Fruit fly (Drosophila melanogaster) whole organism, embryonic: ENCODE data around the gene Mon1.

Experiments used
- Atf-2 ChIP-seq: fragments of 200-800 bp; sonication (Bioruptor generic); optimal IDR thresholded peaks from 2 replicates; lab custom pipeline; 2016; ENCODE audit warnings: missing biosample characterization, missing genetic modification characterization
- Atf3 ChIP-seq: fragments of 200-800 bp; sonication (Bioruptor generic); optimal IDR thresholded peaks from 3 replicates; lab custom pipeline; 2016; ENCODE audit warnings: missing biosample characterization, missing genetic modification characterization
- Bgb ChIP-seq: fragments of 200-800 bp; sonication (Bioruptor generic); IDR thresholded peaks from 2 replicates; pipeline ENCODE4 v1.3.6; 2022; ENCODE audit warnings: missing biosample characterization, missing genetic modification characterization; ENCODE audit not compliant: partially characterized antibody
- CG10366 ChIP-seq: fragments of 200-800 bp; sonication (Bioruptor generic); IDR thresholded peaks from 2 replicates; pipeline ENCODE4 v1.3.6; 2022; ENCODE audit warnings: missing biosample characterization, missing genetic modification characterization
- CG11085 ChIP-seq: fragments of 200-800 bp; sonication (Bioruptor generic); IDR thresholded peaks from 2 replicates; pipeline ENCODE4 v1.3.6; 2022; ENCODE audit warnings: missing biosample characterization, missing genetic modification characterization
- CG11695 ChIP-seq: fragments of 200-800 bp; sonication (Bioruptor generic); IDR thresholded peaks from 3 replicates; pipeline ENCODE4 v1.3.6; 2022; ENCODE audit warnings: missing biosample characterization, missing genetic modification characterization
- CG13894 ChIP-seq: fragments of 200-800 bp; sonication (Bioruptor generic); optimal IDR thresholded peaks from 3 replicates; lab custom pipeline; 2018; ENCODE audit warnings: missing biosample characterization, mild to moderate bottlenecking, missing genetic modification characterization, moderate library complexity
- CG15073 ChIP-seq: fragments of 200-800 bp; sonication (Bioruptor generic); optimal IDR thresholded peaks from 2 replicates; lab custom pipeline; 2016; ENCODE audit warnings: missing biosample characterization, missing genetic modification characterization
- CG17829 ChIP-seq: fragments of 200-800 bp; optimal IDR thresholded peaks from 2 replicates; lab custom pipeline; 2019; ENCODE audit warnings: missing biosample characterization, mild to moderate bottlenecking, missing genetic modification characterization, moderate library complexity
- CG17912 ChIP-seq: fragments of 200-800 bp; sonication (Bioruptor generic); optimal IDR thresholded peaks from 2 replicates; lab custom pipeline; 2018; ENCODE audit warnings: missing biosample characterization, mild to moderate bottlenecking, missing genetic modification characterization
- CG2202 ChIP-seq: fragments of 200-800 bp; sonication (Bioruptor generic); optimal IDR thresholded peaks from 2 replicates; lab custom pipeline; 2018; ENCODE audit warnings: missing biosample characterization, mild to moderate bottlenecking, missing genetic modification characterization
- CG2678 ChIP-seq: fragments of 200-800 bp; sonication (Bioruptor generic); optimal IDR thresholded peaks from 3 replicates; lab custom pipeline; 2019; ENCODE audit warnings: missing biosample characterization, mild to moderate bottlenecking, missing genetic modification characterization, moderate library complexity
- CG2875 ChIP-seq: fragments of 200-800 bp; sonication (Bioruptor generic); optimal IDR thresholded peaks from 2 replicates; lab custom pipeline; 2017; ENCODE audit warnings: missing biosample characterization, mild to moderate bottlenecking, missing genetic modification characterization, missing genetic modification reagents
- CG3847 ChIP-seq: fragments of 200-800 bp; sonication (Bioruptor generic); IDR thresholded peaks from 2 replicates; pipeline ENCODE4 v1.3.6; 2022; ENCODE audit warnings: missing biosample characterization, missing genetic modification characterization
- CG4424 ChIP-seq: fragments of 200-800 bp; sonication (Bioruptor generic); optimal IDR thresholded peaks from 3 replicates; lab custom pipeline; 2016; ENCODE audit warnings: missing biosample characterization, missing genetic modification characterization
- CG6813 ChIP-seq: fragments of 200-800 bp; sonication (Bioruptor generic); optimal IDR thresholded peaks from 2 replicates; lab custom pipeline; 2017; ENCODE audit warnings: missing biosample characterization, missing genetic modification characterization, mild to moderate bottlenecking, moderate library complexity, missing genetic modification reagents
- CG8359 ChIP-seq: fragments of 200-800 bp; sonication (Bioruptor generic); optimal IDR thresholded peaks from 2 replicates; lab custom pipeline; 2017; ENCODE audit warnings: missing biosample characterization, mild to moderate bottlenecking, missing genetic modification characterization, borderline replicate concordance
- CG9797 ChIP-seq: fragments of 200-800 bp; sonication (Bioruptor generic); optimal IDR thresholded peaks from 3 replicates; lab custom pipeline; 2018; ENCODE audit warnings: missing biosample characterization, mild to moderate bottlenecking, missing genetic modification characterization
- CrebB ChIP-seq: fragments of 200-800 bp; sonication (Bioruptor generic); optimal IDR thresholded peaks from 3 replicates; lab custom pipeline; 2018; ENCODE audit warnings: missing biosample characterization, mild to moderate bottlenecking, missing genetic modification characterization
- D19A ChIP-seq: fragments of 200-800 bp; optimal IDR thresholded peaks from 3 replicates; lab custom pipeline; 2019; ENCODE audit warnings: missing biosample characterization, mild to moderate bottlenecking, missing genetic modification characterization, moderate library complexity
- Ets65A ChIP-seq: fragments of 200-800 bp; sonication (Bioruptor generic); peaks from one replicate; lab custom pipeline; 2016; ENCODE audit warnings: missing biosample characterization, missing genetic modification characterization
- Fer1 ChIP-seq: fragments of 200-800 bp; sonication (Bioruptor generic); optimal IDR thresholded peaks from 2 replicates; lab custom pipeline; 2017; ENCODE audit warnings: missing biosample characterization, mild to moderate bottlenecking, missing genetic modification characterization
- HLH4C ChIP-seq: fragments of 200-800 bp; sonication (Bioruptor generic); IDR thresholded peaks from 3 replicates; pipeline ENCODE4 v1.3.6; 2022; ENCODE audit warnings: missing biosample characterization, missing genetic modification characterization; ENCODE audit not compliant: partially characterized antibody
- Hr51 ChIP-seq, 2 experiments: fragments of 200-800 bp; sonication (Bioruptor generic); optimal IDR thresholded peaks; 2 replicates in 1 of 2; 3 replicates in 1 of 2; lab custom pipeline; 2016 to 2018; ENCODE audit warnings: missing biosample characterization in 2 of 2, missing genetic modification characterization in 2 of 2, mild to moderate bottlenecking in 1 of 2, moderate library complexity in 1 of 2
- Med ChIP-seq: fragments of 200-800 bp; sonication (Bioruptor generic); peaks from one replicate; lab custom pipeline; 2016; ENCODE audit warnings: missing biosample characterization, missing genetic modification characterization, mild to moderate bottlenecking, inconsistent platforms, moderate library complexity
- Sin3A ChIP-seq: fragments of >200 bp; optimal IDR thresholded peaks from 2 replicates; lab custom pipeline; 2018
- Stat92E ChIP-seq, 3 experiments: fragments of >200 bp in 2 of 3; fragments of 200-800 bp in 1 of 3; sonication (Bioruptor generic) in 1 of 3; optimal IDR thresholded peaks; 2 replicates each; lab custom pipeline; 2017 to 2019; ENCODE audit warnings: missing biosample characterization in 3 of 3, missing genetic modification characterization in 3 of 3, mild to moderate bottlenecking in 1 of 3, moderate library complexity in 1 of 3
- bigmax ChIP-seq: fragments of 200-800 bp; sonication (Bioruptor generic); optimal IDR thresholded peaks from 2 replicates; lab custom pipeline; 2018; ENCODE audit warnings: missing biosample characterization, mild to moderate bottlenecking, missing genetic modification characterization
- bsh ChIP-seq, 2 experiments: fragments of 200-800 bp; sonication (Bioruptor generic); optimal IDR thresholded peaks; 2 replicates each; lab custom pipeline; 2017 to 2018; ENCODE audit warnings: mild to moderate bottlenecking in 2 of 2, missing biosample characterization in 2 of 2, missing genetic modification characterization in 2 of 2, moderate library complexity in 1 of 2
- cg ChIP-seq: fragments of 200-800 bp; sonication (Bioruptor generic); optimal IDR thresholded peaks from 3 replicates; lab custom pipeline; 2019; ENCODE audit warnings: missing biosample characterization, mild to moderate bottlenecking, missing genetic modification characterization, moderate library complexity
- crp ChIP-seq, 2 experiments: fragments of 200-800 bp; sonication (Bioruptor generic); optimal IDR thresholded peaks; 2 replicates in 1 of 2; 3 replicates in 1 of 2; lab custom pipeline; 2017; ENCODE audit warnings: missing biosample characterization in 2 of 2, missing genetic modification characterization in 2 of 2, mild to moderate bottlenecking in 1 of 2, moderate library complexity in 1 of 2
- cwo ChIP-seq: fragments of 200-800 bp; sonication (Bioruptor generic); optimal IDR thresholded peaks from 3 replicates; lab custom pipeline; 2017; ENCODE audit warnings: missing biosample characterization, missing genetic modification characterization, mild to moderate bottlenecking, moderate library complexity, missing genetic modification reagents
- dpn ChIP-seq, 2 experiments: fragments of 200-800 bp; sonication (Bioruptor generic); optimal IDR thresholded peaks; 3 replicates each; lab custom pipeline; 2016; ENCODE audit warnings: missing biosample characterization in 2 of 2, missing genetic modification characterization in 2 of 2
- ems ChIP-seq: fragments of 200-800 bp; sonication (Bioruptor generic); optimal IDR thresholded peaks from 3 replicates; lab custom pipeline; 2016; ENCODE audit warnings: missing biosample characterization, missing genetic modification characterization
- en ChIP-seq: fragments of 200-800 bp; sonication (Bioruptor generic); optimal IDR thresholded peaks from 2 replicates; lab custom pipeline; 2016; ENCODE audit warnings: missing biosample characterization, missing genetic modification characterization
- esg ChIP-seq: fragments of 200-800 bp; sonication (Bioruptor generic); conservative IDR thresholded peaks from 2 replicates; pipeline ENCODE4 v1.3.6; 2022; ENCODE audit warnings: missing biosample characterization, missing genetic modification characterization
- fd3F ChIP-seq: fragments of 200-800 bp; sonication (Bioruptor generic); optimal IDR thresholded peaks from 2 replicates; lab custom pipeline; 2018; ENCODE audit warnings: missing biosample characterization, mild to moderate bottlenecking, missing genetic modification characterization, moderate library complexity
- gce ChIP-seq: fragments of 200-800 bp; sonication (Bioruptor generic); IDR thresholded peaks from 3 replicates; pipeline ENCODE4 v1.3.6; 2022; ENCODE audit warnings: missing biosample characterization, missing genetic modification characterization
- gem ChIP-seq: fragments of 200-800 bp; sonication (Bioruptor generic); optimal IDR thresholded peaks from 2 replicates; lab custom pipeline; 2019; ENCODE audit warnings: missing biosample characterization, mild to moderate bottlenecking, missing genetic modification characterization, moderate library complexity
- hb ChIP-seq: fragments of 200-800 bp; sonication (Bioruptor generic); IDR thresholded peaks from 3 replicates; pipeline ENCODE4 v1.3.6; 2022; ENCODE audit warnings: missing biosample characterization, missing genetic modification characterization; ENCODE audit not compliant: partially characterized antibody
- ind ChIP-seq: fragments of 200-800 bp; sonication (Bioruptor generic); optimal IDR thresholded peaks from 3 replicates; lab custom pipeline; 2016; ENCODE audit warnings: missing biosample characterization, missing genetic modification characterization
- lbe ChIP-seq: fragments of 200-800 bp; sonication (Bioruptor generic); optimal IDR thresholded peaks from 2 replicates; lab custom pipeline; 2016; ENCODE audit warnings: missing biosample characterization, mild to moderate bottlenecking, missing genetic modification characterization
- nerfin-2 ChIP-seq: fragments of 200-800 bp; sonication (Bioruptor generic); IDR thresholded peaks from 2 replicates; pipeline ENCODE4 v1.3.6; 2022; ENCODE audit warnings: missing biosample characterization, missing genetic modification characterization; ENCODE audit not compliant: partially characterized antibody
- pfk ChIP-seq: fragments of 200-800 bp; sonication (Bioruptor generic); optimal IDR thresholded peaks from 2 replicates; lab custom pipeline; 2018; ENCODE audit warnings: missing biosample characterization, mild to moderate bottlenecking, missing genetic modification characterization, moderate library complexity
- phol ChIP-seq: fragments of 200-800 bp; sonication (Bioruptor generic); optimal IDR thresholded peaks from 3 replicates; lab custom pipeline; 2018; ENCODE audit warnings: missing biosample characterization, mild to moderate bottlenecking, missing genetic modification characterization, moderate library complexity
- sens ChIP-seq: fragments of 200-800 bp; sonication (Bioruptor generic); peaks from one replicate; lab custom pipeline; 2016; ENCODE audit warnings: missing biosample characterization, missing genetic modification characterization
- sisA ChIP-seq: fragments of 200-800 bp; sonication (Bioruptor generic); IDR thresholded peaks from 2 replicates; pipeline ENCODE4 v1.3.6; 2022; ENCODE audit warnings: missing biosample characterization, missing genetic modification characterization
- sug ChIP-seq: fragments of 200-800 bp; optimal IDR thresholded peaks from 2 replicates; lab custom pipeline; 2019; ENCODE audit warnings: missing biosample characterization, mild to moderate bottlenecking, missing genetic modification characterization, moderate library complexity
- tin ChIP-seq: fragments of 200-800 bp; sonication (Bioruptor generic); optimal IDR thresholded peaks from 3 replicates; lab custom pipeline; 2016; ENCODE audit warnings: missing biosample characterization, missing genetic modification characterization
- wdn ChIP-seq: fragments of 200-800 bp; sonication (Bioruptor generic); IDR thresholded peaks from 2 replicates; pipeline ENCODE4 v1.3.6; 2022; ENCODE audit warnings: missing biosample characterization, missing genetic modification characterization
- z ChIP-seq: fragments of 200-800 bp; sonication (Bioruptor generic); IDR thresholded peaks from 3 replicates; pipeline ENCODE4 v1.3.6; 2022; ENCODE audit warnings: missing biosample characterization, missing genetic modification characterization

Mon1 gene

DNA sequence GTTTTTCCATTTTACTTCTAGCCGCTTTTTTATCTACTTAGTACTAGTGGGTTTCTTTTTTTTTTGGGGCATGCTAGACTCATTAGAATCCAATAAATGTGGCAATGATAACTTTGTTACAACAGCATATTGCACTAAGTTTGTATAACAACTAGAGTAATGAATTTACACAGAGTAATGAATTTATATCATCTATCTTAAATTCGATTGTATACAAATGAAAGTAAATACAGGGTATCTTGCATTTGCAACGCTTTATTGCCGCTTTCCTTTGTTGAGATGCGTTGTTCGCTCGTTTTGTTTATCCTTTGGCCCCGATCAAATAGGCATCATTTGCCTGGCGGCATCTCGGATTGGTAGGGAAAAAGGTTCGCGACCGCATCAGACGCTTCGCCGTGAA lies 4.4 kb downstream of the Mon1 start (continued):
- peak in 1 of 2 experiments; percentile 5 for TF ChIP-seq bsh (GFP tag; optimal IDR thresholded peaks at IDR 0.05; lab: Kevin White, UChicago)
- no peak for TF ChIP-seq ind (GFP tag; lab: Kevin White, UChicago)
- no peak for TF ChIP-seq CG17829
- TF ChIP-seq phol = peak; percentile 13
- peak; percentile 33 for TF ChIP-seq gem (tag; lab: Kevin White, UChicago)
- TF ChIP-seq CG13894 (tag; lab: Kevin White, UChicago) = no peak
- TF ChIP-seq CG17912 (GFP tag; lab: Kevin White, UChicago) = no peak
- TF ChIP-seq Hr51 (GFP tag; optimal IDR thresholded peaks at IDR 0.05; lab: Kevin White, UChicago) = peak in 1 of 2 experiments; percentile 23
- no peak for TF ChIP-seq z (GFP tag; lab: Robert Waterston, UW)
- no peak for TF ChIP-seq hb
- no peak for TF ChIP-seq CG2202 (tag; lab: Kevin White, UChicago)
- TF ChIP-seq en (GFP tag; lab: Kevin White, UChicago) = no peak
- TF ChIP-seq esg (GFP tag; lab: Robert Waterston, UW) = no peak
- peak; percentile 45 for TF ChIP-seq Med (GFP tag; lab: Kevin White, UChicago)
- no peak for TF ChIP-seq tin
- peak; percentile 31 for TF ChIP-seq CG2678
- no peak for TF ChIP-seq dpn (GFP tag; optimal IDR thresholded peaks at IDR 0.05; lab: Kevin White, UChicago)
- no peak for TF ChIP-seq Atf-2 (GFP tag; lab: Kevin White, UChicago)
- no peak for TF ChIP-seq CG11695
- TF ChIP-seq CG6813 (GFP tag; lab: Kevin White, UChicago) = no peak
- no peak for TF ChIP-seq bigmax (GFP tag; lab: Kevin White, UChicago)
- no peak for TF ChIP-seq cwo (GFP tag; lab: Kevin White, UChicago)
- TF ChIP-seq CG10366 = no peak
- no peak for TF ChIP-seq Stat92E (GFP tag; optimal IDR thresholded peaks at IDR 0.05; lab: Kevin White, UChicago)
- no peak for TF ChIP-seq Ets65A (GFP tag; lab: Kevin White, UChicago)
- TF ChIP-seq cg (GFP tag; lab: Kevin White, UChicago) = no peak
- no peak for TF ChIP-seq CrebB
- TF ChIP-seq crp (GFP tag; optimal IDR thresholded peaks at IDR 0.05; lab: Kevin White, UChicago) = no peak
- no peak for TF ChIP-seq Sin3A (lab: Kevin White, UChicago)
- peak; percentile 2 for TF ChIP-seq CG4424
- no peak for TF ChIP-seq CG11085 (GFP tag; lab: Robert Waterston, UW)
- TF ChIP-seq CG15073 (GFP tag; lab: Kevin White, UChicago) = no peak
- peak; percentile 41 for TF ChIP-seq sens (GFP tag; lab: Kevin White, UChicago)
- TF ChIP-seq HLH4C (GFP tag; lab: Robert Waterston, UW) = no peak
- TF ChIP-seq pfk = no peak
- TF ChIP-seq fd3F (GFP tag; lab: Kevin White, UChicago) = no peak
- TF ChIP-seq sug (tag; lab: Kevin White, UChicago) = no peak
- no peak for TF ChIP-seq lbe (GFP tag; lab: Kevin White, UChicago)
- TF ChIP-seq sisA (GFP tag; lab: Robert Waterston, UW) = no peak
- TF ChIP-seq CG2875 (GFP tag; lab: Kevin White, UChicago) = no peak
- TF ChIP-seq CG9797 (GFP tag; lab: Kevin White, UChicago) = no peak
- no peak for TF ChIP-seq CG3847
- TF ChIP-seq Fer1 (GFP tag; lab: Kevin White, UChicago) = peak; percentile 4
- no peak for TF ChIP-seq ems (GFP tag; lab: Kevin White, UChicago)
- no peak for TF ChIP-seq D19A (tag; lab: Kevin White, UChicago)
- TF ChIP-seq Bgb (GFP tag; lab: Robert Waterston, UW) = no peak
- TF ChIP-seq nerfin-2 (GFP tag; lab: Robert Waterston, UW) = no peak
- no peak for TF ChIP-seq gce
- TF ChIP-seq CG8359 (GFP tag; lab: Kevin White, UChicago) = no peak
- TF ChIP-seq wdn = no peak
- no peak for TF ChIP-seq Atf3 (GFP tag; lab: Kevin White, UChicago)
